Worm (Caenorhabditis elegans) whole organism, L4/young adult: ENCODE data around the gene egl-3.

Source experiments
- W03F9.2 ChIP-seq: fragments of 150-350 bp; optimal IDR thresholded peaks from 2 replicates; lab custom pipeline; 2014; ENCODE audit warnings: missing biosample characterization, missing genetic modification characterization
- dao-5 ChIP-seq: sonication (generic microtip); optimal IDR thresholded peaks from 2 replicates; lab custom pipeline; 2016; ENCODE audit warnings: missing genotype, missing genetic modification characterization, moderate library complexity, missing compliant biosample characterization
- him-1 ChIP-seq: sonication (generic microtip); optimal IDR thresholded peaks from 2 replicates; lab custom pipeline; 2016; ENCODE audit warnings: missing genotype, missing genetic modification reagents, missing genetic modification characterization, missing compliant biosample characterization

egl-3 gene

ce11 chrV:10153076-10153475, 20.5 kb downstream of the egl-3 start:
- TF ChIP-seq him-1 = no peak
- no peak for TF ChIP-seq dao-5 (tag; lab: Kevin White, UChicago)
- TF ChIP-seq W03F9.2 = no peak

- TF ChIP-seq him-1 = no peak
- TF ChIP-seq dao-5 (tag; lab: Kevin White, UChicago) = no peak
- no peak for TF ChIP-seq W03F9.2
Observed at ce11 chrV:10152278-10152677, 21.3 kb downstream of the egl-3 start, which contains the start of gene srsx-28. TSS of gene srsx-28 (plus strand) at chrV:10152578.

- no peak for TF ChIP-seq W03F9.2
Observed at ce11 chrV:10149728-10150127, 23.8 kb downstream of the egl-3 start, which contains the start of gene srsx-27. TSS of gene srsx-27 (plus strand) at chrV:10150028.

- TF ChIP-seq him-1 (no peak), W03F9.2 (no peak), dao-5 (tag; lab: Kevin White, UChicago) (no peak)
Observed at ce11 chrV:10148352-10148751, 25.2 kb downstream of the egl-3 start, which contains the start of gene srsx-26. TSS of gene srsx-26 (plus strand) at chrV:10148652.

- TF ChIP-seq him-1 = no peak
- no peak for TF ChIP-seq W03F9.2
- no peak for TF ChIP-seq dao-5 (tag; lab: Kevin White, UChicago)
Observed at ce11 chrV:10146787-10147186, 26.8 kb downstream of the egl-3 start.

- no peak for TF ChIP-seq W03F9.2
- TF ChIP-seq dao-5 (tag; lab: Kevin White, UChicago) = no peak
- TF ChIP-seq him-1 = no peak
Observed at ce11 chrV:10145653-10146052, 27.9 kb downstream of the egl-3 start, which contains the start of gene C51E3.9. TSS of gene C51E3.9 (plus strand) at chrV:10145953.

- no peak for TF ChIP-seq W03F9.2
- no peak for TF ChIP-seq dao-5 (tag; lab: Kevin White, UChicago)
- no peak for TF ChIP-seq him-1
Observed at ce11 chrV:10134077-10134693, 39.4 kb downstream of the egl-3 start, which contains the start of the genes C08B6.18, wdr-20 and C08B6.8. TSS of gene C08B6.18 (minus strand) at chrV:10134127. TSS of gene wdr-20 (minus strand) at chrV:10134158. TSS of gene C08B6.8 (plus strand) at chrV:10134643.

ce11 chrV:10133277-10133676, 40.3 kb downstream of the egl-3 start:
- TF ChIP-seq dao-5 (tag; lab: Kevin White, UChicago) = no peak
- no peak for TF ChIP-seq him-1
- TF ChIP-seq W03F9.2 = no peak

- TF ChIP-seq W03F9.2 (no peak), him-1 (no peak), dao-5 (tag; lab: Kevin White, UChicago) (no peak)
Observed at ce11 chrV:10130195-10130594, 43.4 kb downstream of the egl-3 start, which contains the start of gene aos-1. TSS of gene aos-1 (minus strand) at chrV:10130295.

ce11 chrV:10124799-10125548, 48.6 kb downstream of the egl-3 start, which contains the start of gene C08B6.10:
TSS of gene C08B6.10 (plus strand) at chrV:10125498.
- TF ChIP-seq him-1 (no peak), W03F9.2 (no peak), dao-5 (tag; lab: Kevin White, UChicago) (no peak)

ce11 chrV:10123324-10123723, 50.2 kb downstream of the egl-3 start, which contains the start of gene C08B6.6:
TSS of gene C08B6.6 (plus strand) at chrV:10123624.
- TF ChIP-seq W03F9.2 = no peak
- TF ChIP-seq him-1 = no peak
- no peak for TF ChIP-seq dao-5 (tag; lab: Kevin White, UChicago)

- TF ChIP-seq dao-5 (tag; lab: Kevin White, UChicago) = no peak
- TF ChIP-seq him-1 = no peak
Observed at ce11 chrV:10122670-10123069, 50.9 kb downstream of the egl-3 start, which contains the start of gene srxa-19. TSS of gene srxa-19 (minus strand) at chrV:10122770.

ce11 chrV:10120898-10121297, 52.7 kb downstream of the egl-3 start, which contains the start of gene srxa-18:
TSS of gene srxa-18 (minus strand) at chrV:10120997.
- no peak for TF ChIP-seq W03F9.2
